Fruit fly (Drosophila melanogaster): Measurements from ENCODE around the gene CG32301.
A peak's percentile ranks its signal among the peaks of the same experiment; 100 is the strongest.

The CG32301 gene

DNA sequence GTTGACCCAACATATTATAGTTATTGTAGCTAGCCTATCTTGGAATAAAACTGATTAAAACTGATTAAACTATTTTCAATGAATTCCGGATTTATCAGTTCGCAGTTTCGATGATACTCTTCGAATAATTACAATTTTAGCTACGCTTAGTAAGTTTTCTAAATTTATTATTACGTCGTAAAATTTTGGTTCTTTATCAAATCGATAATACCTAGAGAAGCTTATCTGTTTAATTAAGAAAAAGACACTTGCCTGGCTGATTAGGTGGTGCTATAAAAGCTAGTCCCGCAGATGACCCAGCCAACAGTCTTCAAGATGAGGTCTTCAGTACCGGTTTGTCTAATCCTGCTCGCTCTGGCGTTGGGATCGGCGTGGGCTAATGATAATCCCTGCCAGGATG lies 24.2 kb downstream of the CG32301 start, which contains the start of gene CG32302:
Gene CG32302, plus strand, starts transcription at position 301 of the 400 bp plus-strand sequence.
- TF ChIP-seq CG9139 (GFP tag; optimal IDR thresholded peaks at IDR 0.05), result no peak
- no peak for TF ChIP-seq Ets96B (tag; optimal IDR thresholded peaks at IDR 0.05)
- no peak for TF ChIP-seq CG16779 (tag; optimal IDR thresholded peaks at IDR 0.05)
- no peak for TF ChIP-seq esn (GFP tag; optimal IDR thresholded peaks at IDR 0.05)
- TF ChIP-seq eg (GFP tag; IDR thresholded peaks at IDR 0.05), result no peak
- TF ChIP-seq Hr4 (GFP tag; optimal IDR thresholded peaks at IDR 0.05), result no peak
- no peak for TF ChIP-seq CG31627 (GFP tag; optimal IDR thresholded peaks at IDR 0.05)
- TF ChIP-seq CG6854 (GFP tag; optimal IDR thresholded peaks at IDR 0.05), result no peak
- no peak for TF ChIP-seq dsx (GFP tag; optimal IDR thresholded peaks at IDR 0.05; ENCODE audit: poor library complexity, severe bottlenecking)
- TF ChIP-seq vri (GFP tag; optimal IDR thresholded peaks at IDR 0.05), result no peak
- TF ChIP-seq CG34406 (GFP tag; optimal IDR thresholded peaks at IDR 0.05), result no peak
- no peak for TF ChIP-seq svp (GFP tag)
- no peak for TF ChIP-seq CG10669 (GFP tag; optimal IDR thresholded peaks at IDR 0.05)

DNA sequence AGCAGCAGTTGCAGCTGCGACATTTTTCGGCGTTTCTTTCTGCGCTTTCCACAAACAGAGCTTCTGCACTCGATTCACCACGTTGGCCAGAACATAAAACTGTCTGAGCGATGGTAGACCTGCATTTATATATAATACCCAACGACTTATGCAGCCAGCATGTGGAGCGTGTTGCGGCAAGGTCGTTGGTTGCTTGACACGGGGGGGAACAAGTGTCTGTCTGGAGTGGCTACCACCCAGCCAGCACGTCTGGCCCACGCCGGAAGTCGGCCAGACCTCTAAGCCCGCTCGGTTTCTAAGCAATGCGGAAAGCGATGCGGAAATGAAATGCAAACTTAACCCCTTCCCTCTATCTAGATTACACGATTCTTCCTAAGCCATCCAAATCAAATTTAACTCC lies 28.4 kb downstream of the CG32301 start, which contains the start of gene yellow-g:
Gene yellow-g, minus strand, starts transcription at position 101 of the 400 bp plus-strand sequence.
- no peak for TF ChIP-seq dsx (GFP tag; optimal IDR thresholded peaks at IDR 0.05; ENCODE audit: poor library complexity, severe bottlenecking)
- TF ChIP-seq Eip78C (GFP tag), result no peak
- no peak for TF ChIP-seq CG31627 (GFP tag; optimal IDR thresholded peaks at IDR 0.05)
- no peak for TF ChIP-seq CG6792 (GFP tag; optimal IDR thresholded peaks at IDR 0.05)
- TF ChIP-seq eg (GFP tag; IDR thresholded peaks at IDR 0.05), result no peak
- TF ChIP-seq CG3919 (GFP tag; optimal IDR thresholded peaks at IDR 0.05), result no peak
- TF ChIP-seq net (GFP tag; optimal IDR thresholded peaks at IDR 0.05), result no peak
- no peak for TF ChIP-seq CG10631 (GFP tag; optimal IDR thresholded peaks at IDR 0.05)
- TF ChIP-seq Gug (GFP tag; IDR thresholded peaks at IDR 0.05), result no peak
- no peak for TF ChIP-seq CG6163 (GFP tag; IDR thresholded peaks at IDR 0.05)
- no peak for TF ChIP-seq Sox102F (GFP tag; optimal IDR thresholded peaks at IDR 0.05)
- TF ChIP-seq CG6276 (GFP tag; optimal IDR thresholded peaks at IDR 0.05), result no peak
- TF ChIP-seq svp (GFP tag), result no peak
- TF ChIP-seq vri (GFP tag; optimal IDR thresholded peaks at IDR 0.05), result no peak
- TF ChIP-seq Eip75B (GFP tag; optimal IDR thresholded peaks at IDR 0.05), result no peak
- TF ChIP-seq Lpt (GFP tag; optimal IDR thresholded peaks at IDR 0.05), result no peak
- TF ChIP-seq Hr4 (GFP tag; optimal IDR thresholded peaks at IDR 0.05), result no peak

dm6 chr3L:2273392-2273791 lies 29.1 kb downstream of the CG32301 start:
- TF ChIP-seq svp (GFP tag) (peak; percentile 47), CG10631 (GFP tag; optimal IDR thresholded peaks at IDR 0.05) (no peak)

DNA sequence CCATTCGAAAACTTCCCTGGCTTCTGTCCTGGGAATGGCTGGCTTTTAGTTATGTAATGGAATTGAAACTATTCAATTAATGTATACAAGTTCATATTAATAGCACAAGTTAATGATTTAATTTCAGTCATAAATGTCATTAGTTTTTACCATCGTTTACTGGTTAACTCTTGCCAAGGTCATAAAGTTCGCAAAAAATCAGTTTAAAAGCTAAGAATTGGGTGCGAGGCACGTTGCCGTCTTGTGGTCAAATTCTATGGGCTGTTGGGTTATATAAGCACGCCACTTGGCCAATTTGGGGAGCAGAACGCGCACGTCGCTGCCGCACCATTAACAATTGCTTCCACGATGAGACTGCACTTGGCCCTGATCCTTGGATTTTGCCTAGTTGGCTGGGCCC lies 32.0 kb downstream of the CG32301 start, which contains the start of gene yellow-g2:
Gene yellow-g2, plus strand, starts transcription at position 301 of the 400 bp plus-strand sequence.
- TF ChIP-seq eg (GFP tag; IDR thresholded peaks at IDR 0.05), result no peak
- no peak for TF ChIP-seq net (GFP tag; optimal IDR thresholded peaks at IDR 0.05)
- no peak for TF ChIP-seq Blimp-1 (GFP tag; optimal IDR thresholded peaks at IDR 0.05)
- no peak for TF ChIP-seq CG32006 (GFP tag; optimal IDR thresholded peaks at IDR 0.05)
- no peak for TF ChIP-seq CG34406 (GFP tag; optimal IDR thresholded peaks at IDR 0.05)
- no peak for TF ChIP-seq Eip75B (GFP tag; optimal IDR thresholded peaks at IDR 0.05)
- TF ChIP-seq CG7368 (GFP tag; optimal IDR thresholded peaks at IDR 0.05), result no peak

DNA sequence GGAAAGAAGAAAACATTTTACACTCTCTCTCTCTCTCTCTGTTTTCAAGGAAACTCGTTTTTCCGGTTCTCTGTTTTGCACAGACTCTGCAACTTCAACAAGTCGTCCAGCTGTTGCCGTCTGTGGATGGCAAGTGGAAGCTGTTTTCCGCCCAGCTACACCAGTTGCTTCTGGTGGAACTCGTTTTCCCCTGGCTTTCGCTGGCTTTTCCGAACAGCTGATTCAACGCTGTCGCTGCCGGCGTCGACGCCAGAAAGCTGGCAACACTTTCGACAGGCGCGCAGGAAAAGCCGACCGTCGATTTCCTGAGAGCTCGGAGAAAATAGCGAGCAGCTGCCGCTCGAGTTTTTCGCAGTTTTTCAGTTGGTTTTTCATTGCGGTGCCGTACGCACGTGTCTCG lies 38.2 kb downstream of the CG32301 start, which contains the start of gene MsR2:
Gene MsR2, plus strand, starts transcription at position 378 of the 400 bp plus-strand sequence.
- TF ChIP-seq CG3919 (GFP tag; optimal IDR thresholded peaks at IDR 0.05) (no peak), CG10631 (GFP tag; optimal IDR thresholded peaks at IDR 0.05) (no peak), eg (GFP tag; IDR thresholded peaks at IDR 0.05) (0 out of 3 replicates have a peak, but pooled peaks have one; percentile 20), cyc (GFP tag; optimal IDR thresholded peaks at IDR 0.05) (no peak)
